Fruit fly (Drosophila melanogaster) whole organism, prepupa: ENCODE results near the gene lark.
A peak's percentile ranks its signal among the peaks of the same experiment; 100 is the strongest.

Experiments used
- CG10631 ChIP-seq: fragments of 200-800 bp; sonication (Bioruptor generic); optimal IDR thresholded peaks from 2 replicates; lab custom pipeline; 2016; ENCODE audit warnings: missing biosample characterization, missing genetic modification characterization
- CG10669 ChIP-seq: fragments of 200-800 bp; sonication (Bioruptor generic); optimal IDR thresholded peaks from 3 replicates; lab custom pipeline; 2018; ENCODE audit warnings: missing biosample characterization, mild to moderate bottlenecking, missing genetic modification characterization, moderate library complexity
- CG11294 ChIP-seq: fragments of 200-800 bp; sonication (Bioruptor generic); IDR thresholded peaks from 2 replicates; pipeline ENCODE4 v1.3.6; 2022; ENCODE audit warnings: missing biosample characterization, missing genetic modification characterization
- CG11902 ChIP-seq: fragments of 200-800 bp; sonication (Bioruptor generic); optimal IDR thresholded peaks from 3 replicates; lab custom pipeline; 2016; ENCODE audit warnings: missing biosample characterization, missing genetic modification characterization
- CG15336 ChIP-seq: fragments of 200-800 bp; sonication (Bioruptor generic); IDR thresholded peaks from 2 replicates; pipeline ENCODE4 v1.3.6; 2022; ENCODE audit warnings: missing biosample characterization, missing genetic modification characterization
- CG1621 ChIP-seq: fragments of 200-800 bp; sonication (Bioruptor generic); optimal IDR thresholded peaks from 3 replicates; lab custom pipeline; 2018; ENCODE audit warnings: missing biosample characterization, mild to moderate bottlenecking, missing genetic modification characterization
- CG3032 ChIP-seq: fragments of 200-800 bp; optimal IDR thresholded peaks from 2 replicates; lab custom pipeline; 2019; ENCODE audit warnings: missing biosample characterization, mild to moderate bottlenecking, missing genetic modification characterization, moderate library complexity
- CG31627 ChIP-seq: fragments of 200-800 bp; sonication (Bioruptor generic); optimal IDR thresholded peaks from 3 replicates; lab custom pipeline; 2016; ENCODE audit warnings: missing biosample characterization, missing genetic modification characterization
- CG32006 ChIP-seq: fragments of 200-800 bp; sonication (Bioruptor generic); optimal IDR thresholded peaks from 3 replicates; lab custom pipeline; 2017; ENCODE audit warnings: missing biosample characterization, mild to moderate bottlenecking, missing genetic modification characterization
- CG34406 ChIP-seq: fragments of 200-800 bp; sonication (Bioruptor generic); optimal IDR thresholded peaks from 3 replicates; lab custom pipeline; 2016; ENCODE audit warnings: missing biosample characterization, missing genetic modification characterization
- CG4318 ChIP-seq: fragments of 200-800 bp; sonication (Bioruptor generic); optimal IDR thresholded peaks from 3 replicates; lab custom pipeline; 2017; ENCODE audit warnings: missing biosample characterization, mild to moderate bottlenecking, missing genetic modification characterization
- CG6276 ChIP-seq: fragments of 200-800 bp; sonication (Bioruptor generic); optimal IDR thresholded peaks from 2 replicates; lab custom pipeline; 2017; ENCODE audit warnings: missing biosample characterization, mild to moderate bottlenecking, missing genetic modification characterization
- CG6792 ChIP-seq: fragments of 200-800 bp; sonication (Bioruptor generic); optimal IDR thresholded peaks from 3 replicates; lab custom pipeline; 2016; ENCODE audit warnings: missing biosample characterization, missing genetic modification characterization
- CG6808 ChIP-seq: fragments of 200-800 bp; sonication (Bioruptor generic); optimal IDR thresholded peaks from 3 replicates; lab custom pipeline; 2017; ENCODE audit warnings: missing biosample characterization, missing genetic modification characterization, mild to moderate bottlenecking, moderate library complexity, missing genetic modification reagents
- CG8319 ChIP-seq: fragments of 200-800 bp; sonication (Bioruptor generic); optimal IDR thresholded peaks from 3 replicates; lab custom pipeline; 2016; ENCODE audit warnings: missing biosample characterization, missing genetic modification characterization
- CG9139 ChIP-seq: fragments of 200-800 bp; sonication (Bioruptor generic); optimal IDR thresholded peaks from 3 replicates; lab custom pipeline; 2017; ENCODE audit warnings: missing biosample characterization, mild to moderate bottlenecking, missing genetic modification characterization
- Eip78C ChIP-seq: fragments of 200-800 bp; sonication (Bioruptor generic); peaks from one replicate; lab custom pipeline; 2016; ENCODE audit warnings: missing biosample characterization, missing genetic modification characterization
- Eip93F ChIP-seq: fragments of 200-800 bp; sonication (Bioruptor generic); optimal IDR thresholded peaks from 2 replicates; lab custom pipeline; 2016; ENCODE audit warnings: missing biosample characterization, mild to moderate bottlenecking, missing genetic modification characterization
- Ets21C ChIP-seq: fragments of 200-800 bp; sonication (Bioruptor generic); optimal IDR thresholded peaks from 3 replicates; lab custom pipeline; 2016; ENCODE audit warnings: missing biosample characterization, missing genetic modification characterization
- Ets96B ChIP-seq: fragments of 200-800 bp; optimal IDR thresholded peaks from 2 replicates; lab custom pipeline; 2019; ENCODE audit warnings: missing biosample characterization, mild to moderate bottlenecking, missing genetic modification characterization, moderate library complexity
- Gug ChIP-seq: fragments of 200-800 bp; sonication (Bioruptor generic); IDR thresholded peaks from 2 replicates; pipeline ENCODE4 v1.3.6; 2022; ENCODE audit warnings: missing biosample characterization, missing genetic modification characterization
- Hr38 ChIP-seq: sonication (Bioruptor generic); optimal IDR thresholded peaks from 2 replicates; lab custom pipeline; 2016; ENCODE audit warnings: missing biosample characterization, missing genetic modification characterization
- Hr39 ChIP-seq: fragments of 200-800 bp; sonication (Bioruptor generic); optimal IDR thresholded peaks from 2 replicates; lab custom pipeline; 2016; ENCODE audit warnings: missing biosample characterization, missing genetic modification characterization
- Hr4 ChIP-seq: fragments of 200-800 bp; sonication (Bioruptor generic); optimal IDR thresholded peaks from 3 replicates; lab custom pipeline; 2016; ENCODE audit warnings: missing biosample characterization, missing genetic modification characterization
- Met ChIP-seq: fragments of 200-800 bp; sonication (Bioruptor generic); optimal IDR thresholded peaks from 3 replicates; lab custom pipeline; 2016; ENCODE audit warnings: missing biosample characterization, missing genetic modification characterization
- Sox14 ChIP-seq: fragments of 200-800 bp; sonication (Bioruptor generic); optimal IDR thresholded peaks from 3 replicates; lab custom pipeline; 2016; ENCODE audit warnings: missing biosample characterization, missing genetic modification characterization
- achi ChIP-seq: fragments of 200-800 bp; sonication (Bioruptor generic); optimal IDR thresholded peaks from 3 replicates; lab custom pipeline; 2016; ENCODE audit warnings: missing biosample characterization, missing genetic modification characterization
- acj6 ChIP-seq: fragments of 200-800 bp; sonication (Bioruptor generic); optimal IDR thresholded peaks from 3 replicates; lab custom pipeline; 2016; ENCODE audit warnings: missing biosample characterization, missing genetic modification characterization
- cyc ChIP-seq: fragments of 200-800 bp; sonication (Bioruptor generic); optimal IDR thresholded peaks from 3 replicates; lab custom pipeline; 2016; ENCODE audit warnings: missing biosample characterization, missing genetic modification characterization
- dac ChIP-seq: fragments of 200-800 bp; sonication (Bioruptor generic); optimal IDR thresholded peaks from 2 replicates; lab custom pipeline; 2017; ENCODE audit warnings: missing biosample characterization, mild to moderate bottlenecking, missing genetic modification characterization
- dsx ChIP-seq: fragments of 200-800 bp; optimal IDR thresholded peaks from 3 replicates; lab custom pipeline; 2019; ENCODE audit warnings: missing biosample characterization, mild to moderate bottlenecking, missing genetic modification characterization, moderate library complexity; ENCODE audit not compliant: poor library complexity, severe bottlenecking
- eg ChIP-seq: fragments of 200-800 bp; sonication (Bioruptor generic); IDR thresholded peaks from 3 replicates; pipeline ENCODE4 v1.3.6; 2022; ENCODE audit warnings: missing biosample characterization, missing genetic modification characterization
- esn ChIP-seq: fragments of 200-800 bp; sonication (Bioruptor generic); optimal IDR thresholded peaks from 2 replicates; lab custom pipeline; 2016; ENCODE audit warnings: missing biosample characterization, mild to moderate bottlenecking, missing genetic modification characterization, moderate library complexity
- fd59A ChIP-seq: fragments of 200-800 bp; sonication (Bioruptor generic); optimal IDR thresholded peaks from 2 replicates; lab custom pipeline; 2017; ENCODE audit warnings: missing biosample characterization, mild to moderate bottlenecking, missing genetic modification characterization, missing genetic modification reagents
- fkh ChIP-seq: fragments of 200-800 bp; sonication (Bioruptor generic); optimal IDR thresholded peaks from 3 replicates; lab custom pipeline; 2017; ENCODE audit warnings: missing biosample characterization, mild to moderate bottlenecking, missing genetic modification characterization, moderate library complexity
- lz ChIP-seq: fragments of 200-800 bp; sonication (Bioruptor generic); optimal IDR thresholded peaks from 3 replicates; lab custom pipeline; 2016; ENCODE audit warnings: missing biosample characterization, missing genetic modification characterization
- net ChIP-seq: fragments of 200-800 bp; sonication (Bioruptor generic); optimal IDR thresholded peaks from 3 replicates; lab custom pipeline; 2016; ENCODE audit warnings: missing biosample characterization, missing genetic modification characterization
- pdm3 ChIP-seq: fragments of 200-800 bp; sonication (Bioruptor generic); optimal IDR thresholded peaks from 3 replicates; lab custom pipeline; 2016; ENCODE audit warnings: missing biosample characterization, missing genetic modification characterization
- ss ChIP-seq, 2 experiments: fragments of 200-800 bp; sonication (Bioruptor generic); optimal IDR thresholded peaks; 2 replicates in 1 of 2; 3 replicates in 1 of 2; lab custom pipeline; 2017 to 2018; ENCODE audit warnings: mild to moderate bottlenecking in 2 of 2, missing biosample characterization in 2 of 2, missing genetic modification characterization in 2 of 2, moderate library complexity in 1 of 2
- topi ChIP-seq: fragments of 200-800 bp; sonication (Bioruptor generic); optimal IDR thresholded peaks from 3 replicates; lab custom pipeline; 2016; ENCODE audit warnings: missing biosample characterization, missing genetic modification characterization
- vri ChIP-seq: fragments of 200-800 bp; sonication (Bioruptor generic); optimal IDR thresholded peaks from 3 replicates; lab custom pipeline; 2016; ENCODE audit warnings: missing biosample characterization, mild to moderate bottlenecking, missing genetic modification characterization

The lark gene

DNA sequence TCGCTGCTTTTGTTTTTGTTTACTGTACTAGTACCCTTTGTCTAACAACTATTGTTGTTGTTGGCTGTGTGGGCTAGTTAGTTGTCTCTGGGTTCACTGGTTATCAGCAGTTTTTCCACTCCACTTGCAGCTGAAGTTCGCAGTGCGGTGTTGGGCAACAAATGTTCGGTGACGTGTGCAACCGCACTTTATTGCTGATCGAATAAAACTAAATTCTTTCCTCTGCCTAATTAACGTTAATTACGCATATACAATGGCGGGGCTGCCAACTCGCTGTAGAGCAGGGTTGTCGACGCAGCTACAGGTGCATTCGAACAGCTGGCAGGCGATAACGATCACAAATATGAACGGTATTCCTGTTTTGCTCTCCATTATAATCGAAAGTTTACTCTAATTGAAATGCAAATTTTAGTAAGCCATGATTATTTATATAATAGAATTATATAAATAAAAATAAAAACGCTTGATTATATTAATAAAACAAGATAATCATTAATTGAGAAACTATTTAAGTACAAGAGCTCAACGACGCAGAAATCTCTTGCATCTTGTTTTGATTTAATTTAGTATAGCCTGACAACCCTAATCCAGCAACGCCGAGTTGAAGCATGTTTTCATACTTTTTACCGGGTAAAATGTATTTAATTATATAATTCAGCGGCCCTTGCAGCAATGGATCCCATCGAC, 10.4 kb upstream of the lark start, which contains the start of the genes mrva, CG42307 and mus312 (continued):
- TF ChIP-seq CG6808 = no peak

DNA sequence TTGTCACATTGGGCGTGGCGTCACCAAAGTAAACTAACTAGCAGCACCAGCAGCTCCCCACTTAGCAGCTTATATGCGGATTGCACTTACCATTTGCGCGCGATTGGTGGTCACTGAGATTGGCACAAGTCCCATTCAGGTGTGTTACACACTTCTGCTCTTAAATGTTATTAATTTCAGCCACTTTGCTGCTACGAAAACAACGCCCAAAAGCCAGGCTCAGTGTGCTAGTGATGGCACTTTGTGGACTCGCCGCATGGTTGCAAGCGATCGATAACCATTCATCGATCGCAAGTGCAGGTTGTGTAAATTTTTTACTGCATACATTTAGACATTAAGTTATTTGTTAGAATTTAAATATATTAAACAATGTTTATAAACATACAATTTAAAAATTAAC, 4.1 kb upstream of the lark start, which contains the start of the genes wrm1 and wrm2:
TSS of gene wrm1 (minus strand) at position 237 of the 400 bp plus-strand sequence.
TSS of gene wrm2 (minus strand) at position 237 of the 400 bp plus-strand sequence.
- peak; percentile 37; the same call in 1 of the 3 replicates for TF ChIP-seq eg
- TF ChIP-seq esn (GFP tag; lab: Kevin White, UChicago) = peak; percentile 8
- TF ChIP-seq pdm3 = no peak
- TF ChIP-seq Ets21C (GFP tag; lab: Kevin White, UChicago) = no peak
- peak; percentile 18 for TF ChIP-seq dsx

DNA sequence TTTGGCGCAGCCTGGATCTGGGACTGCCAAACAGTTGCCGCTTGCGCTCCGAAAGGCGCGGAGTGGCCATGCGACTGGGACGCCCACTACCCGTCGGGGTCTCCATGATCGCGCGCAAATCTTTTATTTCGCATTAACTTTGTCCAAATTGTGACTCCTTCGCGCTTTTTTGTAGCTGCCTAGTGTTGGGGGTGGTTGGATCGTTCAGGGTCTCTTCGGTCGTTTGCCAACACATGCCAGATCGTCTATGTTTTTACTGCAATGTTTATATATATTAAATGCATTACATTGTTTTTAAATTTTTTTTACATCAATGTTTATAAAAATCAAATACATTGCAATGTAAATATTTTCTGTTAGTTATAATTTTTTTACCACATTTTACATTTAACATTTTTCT, 280 bp upstream of the lark start:
- TF ChIP-seq ss (GFP tag; optimal IDR thresholded peaks at IDR 0.05; lab: Kevin White, UChicago) = no peak
- TF ChIP-seq topi (GFP tag; lab: Kevin White, UChicago) = no peak
- TF ChIP-seq lz = peak; percentile 32
- no peak for TF ChIP-seq vri (GFP tag; lab: Kevin White, UChicago)
- TF ChIP-seq CG10669 (GFP tag; lab: Kevin White, UChicago) = no peak
- TF ChIP-seq eg = 0 out of 3 replicates have a peak, but pooled peaks have one; percentile 10
- TF ChIP-seq cyc (GFP tag; lab: Kevin White, UChicago) = peak; percentile 11
- peak; percentile 28 for TF ChIP-seq esn (GFP tag; lab: Kevin White, UChicago)
- TF ChIP-seq acj6 (GFP tag; lab: Kevin White, UChicago) = no peak
- TF ChIP-seq, all 60 proteins: peak for 4

DNA sequence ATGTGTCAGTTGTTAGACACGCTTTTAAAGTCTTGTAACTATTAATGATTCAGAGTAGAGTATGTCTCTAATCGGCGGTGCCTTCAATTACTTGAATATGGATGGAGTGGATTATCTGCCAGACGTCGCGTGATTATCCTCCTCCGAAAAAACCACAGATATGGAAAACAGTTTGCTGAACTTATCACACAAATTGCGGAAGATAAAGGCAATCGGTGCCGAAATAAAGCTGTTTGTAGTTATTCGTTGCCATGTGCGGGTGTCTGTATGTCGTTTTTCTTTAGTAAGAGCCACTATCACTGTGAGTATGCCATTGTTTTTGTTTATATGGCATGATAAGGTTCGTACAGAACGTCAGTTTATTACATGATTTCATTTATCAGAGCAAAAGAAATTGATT, 4.9 kb downstream of the lark start:
- TF ChIP-seq Eip93F (GFP tag; lab: Kevin White, UChicago) (no peak), dac (GFP tag; lab: Kevin White, UChicago) (no peak), CG1621 (no peak), CG6276 (no peak), Hr38 (GFP tag; lab: Kevin White, UChicago) (no peak), CG10669 (GFP tag; lab: Kevin White, UChicago) (no peak), CG4318 (no peak), Ets21C (GFP tag; lab: Kevin White, UChicago) (no peak), CG11902 (GFP tag; lab: Kevin White, UChicago) (no peak), CG6808 (no peak), Hr39 (GFP tag; lab: Kevin White, UChicago) (no peak), Eip78C (GFP tag; lab: Kevin White, UChicago) (no peak), CG9139 (GFP tag; lab: Kevin White, UChicago) (no peak), Ets96B (tag; lab: Kevin White, UChicago) (no peak), Gug (no peak), esn (GFP tag; lab: Kevin White, UChicago) (no peak), CG34406 (GFP tag; lab: Kevin White, UChicago) (no peak), net (GFP tag; lab: Kevin White, UChicago) (no peak)

DNA sequence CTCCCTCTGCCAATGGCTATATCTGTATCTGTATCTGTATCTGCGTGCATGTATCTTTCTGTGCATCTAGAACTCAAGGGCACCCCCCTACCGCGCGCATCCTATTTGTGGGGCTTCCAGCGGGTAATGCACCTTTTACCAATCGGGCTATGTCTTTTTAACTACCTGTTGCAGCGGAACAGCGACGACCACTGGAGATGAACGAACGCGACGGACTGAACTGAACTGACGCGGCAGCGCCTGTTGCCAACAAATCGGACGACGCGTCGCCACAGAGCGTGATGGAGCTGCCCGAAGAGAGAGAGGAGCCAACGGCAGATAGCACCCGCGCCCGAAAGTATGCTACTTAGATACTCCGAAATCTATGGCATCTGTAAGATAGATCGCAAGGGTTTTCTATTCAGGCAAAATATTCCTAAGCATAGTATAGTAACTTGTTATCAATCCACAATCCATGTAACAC, 5.9 kb downstream of the lark start, which contains the start of gene Cln7:
TSS of gene Cln7 (minus strand) at position 219 of the 463 bp plus-strand sequence.
- TF ChIP-seq net (GFP tag; lab: Kevin White, UChicago) (peak; percentile 62), achi (GFP tag; lab: Kevin White, UChicago) (no peak), Hr4 (GFP tag; lab: Kevin White, UChicago) (no peak), topi (GFP tag; lab: Kevin White, UChicago) (peak; percentile 56), CG31627 (GFP tag; lab: Kevin White, UChicago) (no peak), CG6792 (GFP tag; lab: Kevin White, UChicago) (peak; percentile 25), CG32006 (GFP tag; lab: Kevin White, UChicago) (no peak), cyc (GFP tag; lab: Kevin White, UChicago) (no peak), fkh (GFP tag; lab: Kevin White, UChicago) (peak; percentile 32), dsx (peak; percentile 69), CG3032 (peak; percentile 3), CG15336 (GFP tag; lab: Robert Waterston, UW) (peak; percentile 63), CG9139 (GFP tag; lab: Kevin White, UChicago) (peak; percentile 73), CG1621 (peak; percentile 26), fd59A (GFP tag; lab: Kevin White, UChicago) (no peak), Met (GFP tag; lab: Kevin White, UChicago) (no peak), Sox14 (GFP tag; lab: Kevin White, UChicago) (peak; percentile 88), CG11294 (GFP tag; lab: Robert Waterston, UW) (no peak; the same call in 1 of the 2 replicates), CG4318 (no peak), dac (GFP tag; lab: Kevin White, UChicago) (no peak), CG10631 (GFP tag; lab: Kevin White, UChicago) (no peak), esn (GFP tag; lab: Kevin White, UChicago) (peak; percentile 71), CG8319 (GFP tag; lab: Kevin White, UChicago) (no peak)
